Worm (Caenorhabditis elegans): ENCODE measurements around the gene lipl-5.

DNA sequence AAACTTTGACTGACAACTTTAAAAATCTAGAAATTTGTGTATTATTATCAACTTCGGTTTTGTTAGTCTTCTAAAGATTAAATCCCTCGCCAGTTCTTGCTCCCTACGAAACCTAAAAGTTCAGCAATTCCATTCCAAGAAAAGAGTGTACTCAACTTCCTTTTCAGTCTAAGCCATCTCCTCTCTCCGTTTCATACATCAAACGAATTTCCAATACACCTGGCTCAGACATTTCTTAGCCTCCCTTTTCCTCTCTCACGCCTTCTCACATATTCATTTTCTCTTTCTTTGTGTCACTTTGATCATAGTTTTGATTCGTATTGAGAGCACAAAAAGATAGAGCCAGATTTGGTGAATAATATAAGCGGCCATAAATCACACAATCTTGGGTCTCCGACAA lies 10.8 kb downstream of the lipl-5 start, which contains the start of gene nhr-253:
- no peak for TF ChIP-seq aly-2 (tag; optimal IDR thresholded peaks at IDR 0.05)
- TF ChIP-seq egl-5 (tag; optimal IDR thresholded peaks at IDR 0.05) = no peak
- TF ChIP-seq ama-1 (optimal IDR thresholded peaks at IDR 0.05) = no peak
- TF ChIP-seq nhr-25 (tag; optimal IDR thresholded peaks at IDR 0.05) = no peak
- TF ChIP-seq tbx-2 (tag; optimal IDR thresholded peaks at IDR 0.05) = no peak
- TF ChIP-seq ceh-28 (tag; optimal IDR thresholded peaks at IDR 0.05) = no peak
- no peak for TF ChIP-seq unc-62 (GFP tag; optimal IDR thresholded peaks at IDR 0.05)
- TF ChIP-seq nhr-237 (tag; optimal IDR thresholded peaks at IDR 0.05) = no peak
- TF ChIP-seq lin-39 (tag; optimal IDR thresholded peaks at IDR 0.05) = no peak
- no peak for TF ChIP-seq R02D3.7 (tag; optimal IDR thresholded peaks at IDR 0.05)

Measured in whole organism, L3 larva.